Fruit fly (Drosophila melanogaster): Measurements from ENCODE around the gene bocks.

Gene bocks

dm6 chr3R:9559413-9560014 lies 31.3 kb downstream of the bocks start, which contains the start of the genes AP-1mu and MBD-like (continued):
- TF ChIP-seq Nf-YB (GFP tag; optimal IDR thresholded peaks at IDR 0.05) (peak; percentile 18), Fer2 (tag; optimal IDR thresholded peaks at IDR 0.05) (peak; percentile 11), CG14710 (tag; optimal IDR thresholded peaks at IDR 0.05) (peak; percentile 81), CG12071 (GFP tag; optimal IDR thresholded peaks at IDR 0.05) (no peak), Camta (GFP tag; optimal IDR thresholded peaks at IDR 0.05) (peak; percentile 74), row (GFP tag; IDR thresholded peaks at IDR 0.05) (peak; percentile 85), CG10431 (GFP tag; optimal IDR thresholded peaks at IDR 0.05) (peak; percentile 3), CG2199 (GFP tag; IDR thresholded peaks at IDR 0.05) (no peak), CG9797 (GFP tag; optimal IDR thresholded peaks at IDR 0.05) (peak; percentile 94), Elba2 (GFP tag; optimal IDR thresholded peaks at IDR 0.05) (peak; percentile 99), CG31365 (tag; optimal IDR thresholded peaks at IDR 0.05) (no peak), cas (GFP tag; IDR thresholded peaks at IDR 0.05) (peak; percentile 29; the same call in 1 of the 2 replicates), HLHmδ (GFP tag; optimal IDR thresholded peaks at IDR 0.05) (no peak), E2f1 (GFP tag; IDR thresholded peaks at IDR 0.05) (peak; percentile 51), Atf-2 (GFP tag; optimal IDR thresholded peaks at IDR 0.05) (peak; percentile 28), fd96Cb (tag; optimal IDR thresholded peaks at IDR 0.05) (peak; percentile 26), Mrtf (GFP tag; IDR thresholded peaks at IDR 0.05) (peak; percentile 14; the same call in 1 of the 3 replicates), kah (GFP tag; optimal IDR thresholded peaks at IDR 0.05) (no peak), CG6813 (GFP tag; optimal IDR thresholded peaks at IDR 0.05) (no peak), Hr51 (GFP tag; optimal IDR thresholded peaks at IDR 0.05) (peak in 1 of 2 experiments; percentile 65), CG14965 (GFP tag; optimal IDR thresholded peaks at IDR 0.05; ENCODE audit: borderline replicate concordance) (no peak), pzg (GFP tag; optimal IDR thresholded peaks at IDR 0.05) (peak; percentile 78), CG15479 (GFP tag; optimal IDR thresholded peaks at IDR 0.05) (peak; percentile 19), CG17359 (tag; optimal IDR thresholded peaks at IDR 0.05) (peak; percentile 36), CG17361 (GFP tag; IDR thresholded peaks at IDR 0.05) (peak; percentile 76), Neu2 (GFP tag; optimal IDR thresholded peaks at IDR 0.05; ENCODE audit: borderline replicate concordance) (no peak), CG18262 (tag; optimal IDR thresholded peaks at IDR 0.05) (peak; percentile 57), CG3847 (GFP tag; IDR thresholded peaks at IDR 0.05) (peak; percentile 88), CG7928 (GFP tag; optimal IDR thresholded peaks at IDR 0.05) (peak; percentile 6), Hmr (GFP tag; optimal IDR thresholded peaks at IDR 0.05) (peak; percentile 64), CG3726 (GFP tag; IDR thresholded peaks at IDR 0.05) (no peak), unc-4 (GFP tag; IDR thresholded peaks at IDR 0.05; ENCODE audit: partially characterized antibody) (no peak), CG7786 (GFP tag; optimal IDR thresholded peaks at IDR 0.05) (peak; percentile 60), ac (GFP tag; optimal IDR thresholded peaks at IDR 0.05) (no peak), CG5953 (GFP tag; IDR thresholded peaks at IDR 0.05) (no peak), Hr3 (GFP tag; optimal IDR thresholded peaks at IDR 0.05) (peak; percentile 66), CG9609 (GFP tag; optimal IDR thresholded peaks at IDR 0.05) (peak; percentile 62), Fer1 (GFP tag; optimal IDR thresholded peaks at IDR 0.05) (peak; percentile 1), mam (GFP tag; optimal IDR thresholded peaks at IDR 0.05) (peak; percentile 70), ssp (GFP tag; IDR thresholded peaks at IDR 0.05) (peak; percentile 35; the same call in 1 of the 2 replicates), Xbp1 (GFP tag; optimal IDR thresholded peaks at IDR 0.05) (peak; percentile 73), repo (GFP tag; optimal IDR thresholded peaks at IDR 0.05) (no peak), cg (GFP tag; optimal IDR thresholded peaks at IDR 0.05) (no peak), Dll (GFP tag; IDR thresholded peaks at IDR 0.05; ENCODE audit: partially characterized antibody) (peak; percentile 61; the same call in 1 of the 4 replicates), mirr (GFP tag; optimal IDR thresholded peaks at IDR 0.05) (no peak), tup (GFP tag; optimal IDR thresholded peaks at IDR 0.05) (peak; percentile 58), lmd (GFP tag; IDR thresholded peaks at IDR 0.05) (peak; percentile 60; the same call in 1 of the 2 replicates), CG1603 (tag; optimal IDR thresholded peaks at IDR 0.05) (peak; percentile 59), Dek (tag; optimal IDR thresholded peaks at IDR 0.05) (peak; percentile 50)

Data from whole organism, embryonic.